Fruit fly (Drosophila melanogaster): ENCODE measurements around the gene CG31789.
A peak's percentile ranks its signal among the peaks of the same experiment; 100 is the strongest.

Gene CG31789

dm6 chr2L:18567563-18567962 is 38.2 kb upstream of the CG31789 start (continued):
- TF ChIP-seq bsh (GFP tag; optimal IDR thresholded peaks at IDR 0.05) (no peak), CG9437 (GFP tag; optimal IDR thresholded peaks at IDR 0.05) (no peak), az2 (GFP tag; optimal IDR thresholded peaks at IDR 0.05) (no peak), CG3407 (GFP tag; optimal IDR thresholded peaks at IDR 0.05) (no peak), CG13775 (GFP tag; optimal IDR thresholded peaks at IDR 0.05) (no peak), jigr1 (GFP tag; IDR thresholded peaks at IDR 0.05) (no peak), CG1529 (GFP tag; optimal IDR thresholded peaks at IDR 0.05) (no peak), lilli (GFP tag; optimal IDR thresholded peaks at IDR 0.05) (peak; percentile 29), CG10147 (GFP tag; optimal IDR thresholded peaks at IDR 0.05) (peak; percentile 15), disco-r (GFP tag; optimal IDR thresholded peaks at IDR 0.05) (peak; percentile 54), run (tag; optimal IDR thresholded peaks at IDR 0.05) (no peak), pan (optimal IDR thresholded peaks at IDR 0.05) (no peak), pan (GFP tag; optimal IDR thresholded peaks at IDR 0.05 in 1 of 2, IDR thresholded peaks at IDR 0.05 in 1 of 2) (peak in 1 of 2 experiments; percentile 13), Oaz (GFP tag; IDR thresholded peaks at IDR 0.05) (no peak), Deaf1 (tag; optimal IDR thresholded peaks at IDR 0.05) (no peak), ci (GFP tag; IDR thresholded peaks at IDR 0.05) (peak; percentile 48; the same call in 1 of the 3 replicates), ind (GFP tag; optimal IDR thresholded peaks at IDR 0.05) (no peak), fd96Cb (tag; optimal IDR thresholded peaks at IDR 0.05) (no peak), pho (GFP tag; optimal IDR thresholded peaks at IDR 0.05) (peak; percentile 61), dpn (GFP tag; optimal IDR thresholded peaks at IDR 0.05) (peak in 1 of 2 experiments; percentile 50), sob (GFP tag; IDR thresholded peaks at IDR 0.05) (peak; percentile 70; the same call in 1 of the 2 replicates), CG4854 (GFP tag; optimal IDR thresholded peaks at IDR 0.05) (peak; percentile 33), hb (GFP tag; IDR thresholded peaks at IDR 0.05; ENCODE audit: partially characterized antibody) (no peak), gro (GFP tag; optimal IDR thresholded peaks at IDR 0.05) (peak; percentile 60), btn (GFP tag; optimal IDR thresholded peaks at IDR 0.05) (no peak), C15 (GFP tag; IDR thresholded peaks at IDR 0.05) (no peak), lab (GFP tag; optimal IDR thresholded peaks at IDR 0.05) (peak; percentile 87), Optix (GFP tag; IDR thresholded peaks at IDR 0.05) (no peak), CG7786 (GFP tag; optimal IDR thresholded peaks at IDR 0.05) (peak; percentile 47), ab (GFP tag; optimal IDR thresholded peaks at IDR 0.05) (no peak), Lpt (GFP tag; optimal IDR thresholded peaks at IDR 0.05) (no peak), CG14014 (GFP tag; IDR thresholded peaks at IDR 0.05) (peak; percentile 59; the same call in 1 of the 2 replicates), dati (GFP tag; IDR thresholded peaks at IDR 0.05) (no peak), grau (tag; optimal IDR thresholded peaks at IDR 0.05) (no peak), Vsx1 (GFP tag; optimal IDR thresholded peaks at IDR 0.05) (peak; percentile 57), zfh2 (GFP tag; optimal IDR thresholded peaks at IDR 0.05) (peak; percentile 45), CG4730 (GFP tag; IDR thresholded peaks at IDR 0.05) (no peak), CG12942 (GFP tag; optimal IDR thresholded peaks at IDR 0.05) (peak; percentile 11), maf-S (GFP tag; optimal IDR thresholded peaks at IDR 0.05) (peak; percentile 49), eyg (GFP tag; optimal IDR thresholded peaks at IDR 0.05) (no peak), CG9817 (tag; optimal IDR thresholded peaks at IDR 0.05) (peak; percentile 37), CG9876 (GFP tag; optimal IDR thresholded peaks at IDR 0.05) (peak; percentile 42), sd (tag; optimal IDR thresholded peaks at IDR 0.05) (peak; percentile 10), CG4707 (GFP tag; optimal IDR thresholded peaks at IDR 0.05) (no peak), CG17186 (GFP tag; optimal IDR thresholded peaks at IDR 0.05) (no peak), CG32772 (GFP tag; IDR thresholded peaks at IDR 0.05) (no peak), CG32767 (GFP tag; IDR thresholded peaks at IDR 0.05) (0 out of 2 replicates have a peak, but pooled peaks have one; percentile 12), CG13624 (GFP tag; optimal IDR thresholded peaks at IDR 0.05) (peak; percentile 42), CG8944 (GFP tag; optimal IDR thresholded peaks at IDR 0.05) (peak; percentile 28), CG34422 (GFP tag; IDR thresholded peaks at IDR 0.05) (no peak), CG12769 (tag; optimal IDR thresholded peaks at IDR 0.05) (peak; percentile 28), CG5953 (GFP tag; IDR thresholded peaks at IDR 0.05) (no peak)
